Fruit fly (Drosophila melanogaster): ENCODE data around the gene CG31650.

dm6 chr2L:4998571-4999191, 45.8 kb downstream of the CG31650 start:
- TF ChIP-seq ey (GFP tag; optimal IDR thresholded peaks at IDR 0.05): no peak
- TF ChIP-seq OdsH (GFP tag; optimal IDR thresholded peaks at IDR 0.05): no peak
- no peak for TF ChIP-seq Myc (optimal IDR thresholded peaks at IDR 0.05)
- no peak for TF ChIP-seq sv (GFP tag; optimal IDR thresholded peaks at IDR 0.05)
- no peak for TF ChIP-seq HLH106 (tag; optimal IDR thresholded peaks at IDR 0.05)
- no peak for TF ChIP-seq h (GFP tag; optimal IDR thresholded peaks at IDR 0.05)
- TF ChIP-seq usp (GFP tag; optimal IDR thresholded peaks at IDR 0.05): no peak
- TF ChIP-seq fru (GFP tag; optimal IDR thresholded peaks at IDR 0.05): no peak
- TF ChIP-seq brk (GFP tag; optimal IDR thresholded peaks at IDR 0.05): no peak
- TF ChIP-seq Abd-B (GFP tag; optimal IDR thresholded peaks at IDR 0.05): no peak
- TF ChIP-seq dsf (GFP tag; optimal IDR thresholded peaks at IDR 0.05; ENCODE audit: borderline replicate concordance): no peak
- no peak for TF ChIP-seq jim (GFP tag; optimal IDR thresholded peaks at IDR 0.05)
